ENCODE assay signal across 6 fruit fly cellular contexts in the genomic region with DNA sequence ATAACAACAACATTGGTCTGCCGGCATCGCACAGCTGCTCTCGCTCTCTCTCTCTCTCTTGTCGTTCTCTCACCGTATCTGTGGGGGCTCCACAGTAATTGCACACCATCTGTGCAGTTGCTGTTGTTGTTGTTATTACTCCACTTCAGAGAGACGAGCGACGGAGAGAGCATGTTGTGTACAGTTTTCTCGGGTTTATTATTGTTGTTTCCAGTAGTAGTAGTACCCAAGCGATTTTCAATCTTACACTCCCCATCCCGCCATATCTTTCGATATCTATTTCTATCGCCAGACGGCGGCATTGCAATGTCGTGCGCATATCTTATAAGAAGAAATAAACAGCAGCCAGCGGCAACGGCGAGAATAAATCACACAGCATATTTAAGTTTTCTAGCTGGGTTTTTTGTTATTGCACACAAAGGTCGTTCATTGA.
TF ChIP-seq lines count a peak whose summit lies in the region.

No protein-coding gene starts in this region.

- TF ChIP-seq CTCF in whole organism, embryonic (GFP tag; optimal IDR thresholded peaks at IDR 0.05; lab: Kevin White, UChicago), result peak; percentile 6

TF ChIP-seq in whole organism, 6 proteins besides CTCF, POLR2A, EP300 and RAD21:
- TF ChIP-seq Dll (optimal IDR thresholded peaks at IDR 0.05; lab: Kevin White, UChicago) (peak; percentile 60), psq (optimal IDR thresholded peaks at IDR 0.05; lab: Kevin White, UChicago) (no peak), EcR (GFP tag; optimal IDR thresholded peaks at IDR 0.05; lab: Kevin White, UChicago) (peak in 1 of 2 experiments; percentile 76)

TF ChIP-seq in whole organism, adult, 20 proteins besides CTCF, POLR2A, EP300 and RAD21 (continues in another document):
- no peak for TF ChIP-seq CG14711 (tag; optimal IDR thresholded peaks at IDR 0.05; lab: Kevin White, UChicago)
- TF ChIP-seq cic (GFP tag; optimal IDR thresholded peaks at IDR 0.05; lab: Kevin White, UChicago), result peak; percentile 81
- no peak for TF ChIP-seq CG5204 (GFP tag; optimal IDR thresholded peaks at IDR 0.05; lab: Kevin White, UChicago)
- TF ChIP-seq CG33017 (tag; optimal IDR thresholded peaks at IDR 0.05; lab: Kevin White, UChicago), result peak; percentile 25
- no peak for TF ChIP-seq Mnt (GFP tag; optimal IDR thresholded peaks at IDR 0.05; lab: Kevin White, UChicago)
- no peak for TF ChIP-seq cnc (optimal IDR thresholded peaks at IDR 0.05; lab: Kevin White, UChicago)
- no peak for TF ChIP-seq toe (GFP tag; optimal IDR thresholded peaks at IDR 0.05; lab: Kevin White, UChicago)
- peak; percentile 68 for TF ChIP-seq pad (GFP tag; optimal IDR thresholded peaks at IDR 0.05; lab: Kevin White, UChicago)
- TF ChIP-seq CG7101 (tag; optimal IDR thresholded peaks at IDR 0.05; lab: Kevin White, UChicago), result no peak
- no peak for TF ChIP-seq CG7045 (GFP tag; optimal IDR thresholded peaks at IDR 0.05; lab: Kevin White, UChicago)
- TF ChIP-seq CG1620 (GFP tag; optimal IDR thresholded peaks at IDR 0.05; lab: Kevin White, UChicago), result no peak
- no peak for TF ChIP-seq CG11617 (GFP tag; optimal IDR thresholded peaks at IDR 0.05; lab: Kevin White, UChicago)
- no peak for TF ChIP-seq kay (GFP tag; lab: Kevin White, UChicago; ENCODE audit: borderline replicate concordance)
- no peak for TF ChIP-seq ovo (GFP tag; optimal IDR thresholded peaks at IDR 0.05; lab: Kevin White, UChicago)
- TF ChIP-seq Hr96 (GFP tag; optimal IDR thresholded peaks at IDR 0.05; lab: Kevin White, UChicago), result no peak
- peak; percentile 23 for TF ChIP-seq tj (GFP tag; optimal IDR thresholded peaks at IDR 0.05; lab: Kevin White, UChicago)
- TF ChIP-seq Clk (GFP tag; optimal IDR thresholded peaks at IDR 0.05; lab: Kevin White, UChicago), result no peak

TF ChIP-seq in whole organism, embryonic, 481 proteins besides CTCF, POLR2A, EP300 and RAD21 (continues in another document):
- TF ChIP-seq dm (GFP tag; optimal IDR thresholded peaks at IDR 0.05; lab: Kevin White, UChicago), result no peak
- TF ChIP-seq eyg (GFP tag; optimal IDR thresholded peaks at IDR 0.05; lab: Kevin White, UChicago), result no peak
- TF ChIP-seq CG8765 (GFP tag; IDR thresholded peaks at IDR 0.05; lab: Robert Waterston, UW), result no peak
- no peak for TF ChIP-seq CG12769 (tag; optimal IDR thresholded peaks at IDR 0.05; lab: Kevin White, UChicago)
- TF ChIP-seq CG12942 (GFP tag; optimal IDR thresholded peaks at IDR 0.05; lab: Kevin White, UChicago), result no peak
- TF ChIP-seq CG32532 (GFP tag; IDR thresholded peaks at IDR 0.05; lab: Robert Waterston, UW), result no peak
- TF ChIP-seq CG13123 (GFP tag; optimal IDR thresholded peaks at IDR 0.05; lab: Kevin White, UChicago), result no peak
- no peak for TF ChIP-seq ash1 (GFP tag; optimal IDR thresholded peaks at IDR 0.05; lab: Kevin White, UChicago)
- TF ChIP-seq CG9797 (GFP tag; optimal IDR thresholded peaks at IDR 0.05; lab: Kevin White, UChicago), result no peak
- TF ChIP-seq CG13296 (GFP tag; optimal IDR thresholded peaks at IDR 0.05; lab: Kevin White, UChicago), result no peak
- TF ChIP-seq Sry-β (GFP tag; optimal IDR thresholded peaks at IDR 0.05; lab: Kevin White, UChicago), result peak; percentile 16
- peak; percentile 57 for TF ChIP-seq sd (tag; optimal IDR thresholded peaks at IDR 0.05; lab: Kevin White, UChicago)
- TF ChIP-seq p53 (GFP tag; optimal IDR thresholded peaks at IDR 0.05; lab: Kevin White, UChicago), result no peak
- no peak for TF ChIP-seq Ets65A (GFP tag; lab: Kevin White, UChicago)
- TF ChIP-seq Mes4 (GFP tag; optimal IDR thresholded peaks at IDR 0.05; lab: Kevin White, UChicago), result no peak
- peak; percentile 2 for TF ChIP-seq odd (GFP tag; optimal IDR thresholded peaks at IDR 0.05; lab: Kevin White, UChicago)
- no peak for TF ChIP-seq CG12391 (tag; optimal IDR thresholded peaks at IDR 0.05; lab: Kevin White, UChicago)
- TF ChIP-seq insv (GFP tag; optimal IDR thresholded peaks at IDR 0.05; lab: Kevin White, UChicago), result peak in 1 of 2 experiments; percentile 76

TF ChIP-seq in whole organism, prepupa, 60 proteins besides CTCF, POLR2A, EP300 and RAD21:
- TF ChIP-seq net (GFP tag; optimal IDR thresholded peaks at IDR 0.05; lab: Kevin White, UChicago), result peak; percentile 40
- peak; percentile 32 for TF ChIP-seq CG6276 (GFP tag; optimal IDR thresholded peaks at IDR 0.05; lab: Kevin White, UChicago)
- peak; percentile 54 for TF ChIP-seq vri (GFP tag; optimal IDR thresholded peaks at IDR 0.05; lab: Kevin White, UChicago)
- TF ChIP-seq CG6854 (GFP tag; optimal IDR thresholded peaks at IDR 0.05; lab: Kevin White, UChicago), result peak; percentile 58
- no peak for TF ChIP-seq spab (GFP tag; optimal IDR thresholded peaks at IDR 0.05; lab: Kevin White, UChicago)
- no peak for TF ChIP-seq CG31627 (GFP tag; optimal IDR thresholded peaks at IDR 0.05; lab: Kevin White, UChicago)
- TF ChIP-seq CG6163 (GFP tag; IDR thresholded peaks at IDR 0.05; lab: Robert Waterston, UW), result no peak
- peak; percentile 56 for TF ChIP-seq dsx (GFP tag; optimal IDR thresholded peaks at IDR 0.05; lab: Kevin White, UChicago; ENCODE audit: poor library complexity, severe bottlenecking)
- peak; percentile 42 for TF ChIP-seq Lpt (GFP tag; optimal IDR thresholded peaks at IDR 0.05; lab: Kevin White, UChicago)

TF ChIP-seq in whole organism, pupa, 21 proteins besides CTCF, POLR2A, EP300 and RAD21:
- TF ChIP-seq CG10348 (GFP tag; IDR thresholded peaks at IDR 0.05; lab: Robert Waterston, UW) (no peak), CG8159 (tag; optimal IDR thresholded peaks at IDR 0.05; lab: Kevin White, UChicago) (no peak), CG12605 (GFP tag; IDR thresholded peaks at IDR 0.05; lab: Robert Waterston, UW) (no peak), CG13204 (GFP tag; optimal IDR thresholded peaks at IDR 0.05; lab: Kevin White, UChicago) (peak; percentile 15), CG4496 (GFP tag; IDR thresholded peaks at IDR 0.05; lab: Robert Waterston, UW) (no peak), CG15710 (tag; optimal IDR thresholded peaks at IDR 0.05; lab: Kevin White, UChicago) (no peak), rn (GFP tag; IDR thresholded peaks at IDR 0.05; lab: Robert Waterston, UW) (no peak), D1 (tag; optimal IDR thresholded peaks at IDR 0.05; lab: Kevin White, UChicago) (no peak), CG8301 (tag; optimal IDR thresholded peaks at IDR 0.05; lab: Kevin White, UChicago) (peak; percentile 17), CG34367 (tag; optimal IDR thresholded peaks at IDR 0.05; lab: Kevin White, UChicago) (no peak), CG14655 (GFP tag; optimal IDR thresholded peaks at IDR 0.05; lab: Kevin White, UChicago) (no peak), CG32121 (GFP tag; IDR thresholded peaks at IDR 0.05; lab: Robert Waterston, UW) (no peak), Pif1B (GFP tag; optimal IDR thresholded peaks at IDR 0.05; lab: Kevin White, UChicago) (no peak), EcR (GFP tag; optimal IDR thresholded peaks at IDR 0.05; lab: Kevin White, UChicago) (peak; percentile 89), Ets98B (GFP tag; IDR thresholded peaks at IDR 0.05; lab: Robert Waterston, UW) (no peak), gl (tag; optimal IDR thresholded peaks at IDR 0.05; lab: Kevin White, UChicago) (no peak), CG9948 (tag; optimal IDR thresholded peaks at IDR 0.05; lab: Kevin White, UChicago) (no peak), CG17806 (tag; optimal IDR thresholded peaks at IDR 0.05; lab: Kevin White, UChicago) (no peak), Snoo (tag; optimal IDR thresholded peaks at IDR 0.05; lab: Kevin White, UChicago) (no peak), Pif1A (GFP tag; optimal IDR thresholded peaks at IDR 0.05; lab: Kevin White, UChicago) (no peak), fd96Ca (GFP tag; IDR thresholded peaks at IDR 0.05; lab: Robert Waterston, UW) (no peak)

TF ChIP-seq in whole organism, wandering third instar larva, 38 proteins besides CTCF, POLR2A, EP300 and RAD21:
- TF ChIP-seq Rel (GFP tag; optimal IDR thresholded peaks at IDR 0.05; lab: Kevin White, UChicago), result no peak
- TF ChIP-seq Rel (tag; optimal IDR thresholded peaks at IDR 0.05; lab: Kevin White, UChicago), result peak; percentile 53
- peak; percentile 67 to 71 for TF ChIP-seq dl (GFP tag; optimal IDR thresholded peaks at IDR 0.05; lab: Kevin White, UChicago; ENCODE audit: insufficient read depth in 1 of 2, partially characterized antibody in 2 of 2)
- no peak for TF ChIP-seq dsf (GFP tag; optimal IDR thresholded peaks at IDR 0.05; lab: Kevin White, UChicago; ENCODE audit: borderline replicate concordance)
- TF ChIP-seq fru (GFP tag; optimal IDR thresholded peaks at IDR 0.05; lab: Kevin White, UChicago), result peak; percentile 86
- TF ChIP-seq Hr83 (GFP tag; optimal IDR thresholded peaks at IDR 0.05; lab: Kevin White, UChicago; ENCODE audit: poor library complexity, severe bottlenecking), result no peak
- peak; percentile 44 for TF ChIP-seq Vsx2 (GFP tag; optimal IDR thresholded peaks at IDR 0.05; lab: Kevin White, UChicago; ENCODE audit: partially characterized antibody)
- TF ChIP-seq Dif (GFP tag; optimal IDR thresholded peaks at IDR 0.05; lab: Kevin White, UChicago; ENCODE audit: partially characterized antibody), result peak; percentile 77
